Worm (Caenorhabditis elegans) whole organism, L4 larva: ENCODE measurements around the gene nlp-51.

Experiments
- T20F7.1 ChIP-seq: fragments of 200-800 bp; sonication (Bioruptor generic); optimal IDR thresholded peaks from 2 replicates; lab custom pipeline; 2018; ENCODE audit warnings: mild to moderate bottlenecking, missing genetic modification characterization, missing compliant biosample characterization
- ZK337.2 ChIP-seq: fragments of 200-800 bp; sonication (Bioruptor generic); IDR thresholded peaks from 2 replicates; pipeline ENCODE4 v1.3.6; 2022; ENCODE audit warnings: missing genetic modification reagents, missing genetic modification characterization, missing compliant biosample characterization
- aha-1 ChIP-seq: fragments of 150-350 bp; peaks from one replicate; lab custom pipeline; 2014; ENCODE audit warnings: missing biosample characterization, missing genetic modification characterization
- ama-1 ChIP-seq: fragments of 150-350 bp; optimal IDR thresholded peaks from 2 replicates; lab custom pipeline; 2014; ENCODE audit warnings: inconsistent platforms, mixed read lengths
- arid-1 ChIP-seq: fragments of 200-800 bp; sonication (Bioruptor generic); conservative IDR thresholded peaks from 2 replicates; pipeline ENCODE4 v1.3.6; 2022; ENCODE audit warnings: missing genetic modification reagents, missing genetic modification characterization, missing compliant biosample characterization
- daf-16 ChIP-seq, 3 experiments: sonication (generic microtip); optimal IDR thresholded peaks; 2 replicates each; lab custom pipeline; 2016 to 2017; ENCODE audit warnings: missing genetic modification characterization in 3 of 3, missing genetic modification reagents in 3 of 3, mild to moderate bottlenecking in 2 of 3, missing compliant biosample characterization in 2 of 3, missing biosample characterization in 1 of 3, moderate library complexity in 1 of 3
- dmd-8 ChIP-seq: fragments of 200-800 bp; sonication (Bioruptor generic); IDR thresholded peaks from 2 replicates; pipeline ENCODE4 v1.3.6; 2022; ENCODE audit warnings: missing genetic modification characterization, missing compliant biosample characterization
- dpl-1 ChIP-seq: fragments of 150-350 bp; optimal IDR thresholded peaks from 2 replicates; lab custom pipeline; 2014; ENCODE audit warnings: missing biosample characterization, missing genetic modification reagents, missing genetic modification characterization
- hlh-11 ChIP-seq: fragments of 200-800 bp; sonication (Bioruptor generic); optimal IDR thresholded peaks from 2 replicates; lab custom pipeline; 2018; ENCODE audit warnings: mild to moderate bottlenecking, missing genetic modification characterization, missing compliant biosample characterization
- hlh-30 ChIP-seq: sonication (generic microtip); optimal IDR thresholded peaks from 2 replicates; lab custom pipeline; 2017; ENCODE audit warnings: antibody characterized with exemption, mild to moderate bottlenecking, missing genetic modification characterization, missing compliant biosample characterization; ENCODE audit not compliant: insufficient read depth
- hmg-1.1 ChIP-seq: fragments of 200-800 bp; sonication (Bioruptor generic); IDR thresholded peaks from 2 replicates; pipeline ENCODE4 v1.3.6; 2022; ENCODE audit warnings: missing genetic modification reagents, missing genetic modification characterization, missing compliant biosample characterization
- jun-1 ChIP-seq: fragments of 150-350 bp; optimal IDR thresholded peaks from 2 replicates; lab custom pipeline; 2014; ENCODE audit warnings: missing biosample characterization, missing genetic modification reagents, missing genetic modification characterization
- lin-1 ChIP-seq: fragments of 200-800 bp; sonication (Bioruptor generic); IDR thresholded peaks from 2 replicates; pipeline ENCODE4 v1.3.6; 2022; ENCODE audit warnings: missing genetic modification reagents, missing genetic modification characterization, missing compliant biosample characterization
- lin-15B ChIP-seq: fragments of 150-350 bp; sonication (generic microtip); optimal IDR thresholded peaks from 3 replicates; lab custom pipeline; 2014; ENCODE audit warnings: missing biosample characterization, missing genetic modification characterization
- lin-38 ChIP-seq: fragments of 200-800 bp; sonication (Bioruptor generic); IDR thresholded peaks from 2 replicates; pipeline ENCODE4 v1.3.6; 2022; ENCODE audit warnings: missing genetic modification reagents, missing genetic modification characterization, missing compliant biosample characterization
- lsy-2 ChIP-seq, 2 experiments: fragments of 150-350 bp in 1 of 2; sonication (generic microtip) in 1 of 2; optimal IDR thresholded peaks; 2 replicates each; lab custom pipeline; 2014 to 2017; ENCODE audit warnings: missing biosample characterization in 2 of 2, missing genetic modification characterization in 2 of 2
- madf-9 ChIP-seq: fragments of 200-800 bp; sonication (Bioruptor generic); conservative IDR thresholded peaks from 2 replicates; pipeline ENCODE4 v1.3.6; 2022; ENCODE audit warnings: missing genetic modification reagents, missing genetic modification characterization, missing compliant biosample characterization
- mdt-29 ChIP-seq: fragments of 200-800 bp; sonication (Bioruptor generic); IDR thresholded peaks from 2 replicates; pipeline ENCODE4 v1.3.6; 2022; ENCODE audit warnings: missing genetic modification reagents, missing genetic modification characterization, missing compliant biosample characterization
- mep-1 ChIP-seq: fragments of 150-350 bp; sonication (generic microtip); optimal IDR thresholded peaks from 3 replicates; lab custom pipeline; 2014; ENCODE audit warnings: missing biosample characterization, missing genetic modification characterization
- mes-2 ChIP-seq: sonication (generic microtip); optimal IDR thresholded peaks from 2 replicates; lab custom pipeline; 2016; ENCODE audit warnings: missing genotype, mild to moderate bottlenecking, missing genetic modification characterization, missing compliant biosample characterization; ENCODE audit not compliant: poor library complexity, severe bottlenecking
- mxl-3 ChIP-seq: fragments of 200-800 bp; sonication (Bioruptor generic); optimal IDR thresholded peaks from 2 replicates; lab custom pipeline; 2018; ENCODE audit warnings: mild to moderate bottlenecking, missing genetic modification characterization, missing compliant biosample characterization
- nhr-10 ChIP-seq: fragments of 150-350 bp; optimal IDR thresholded peaks from 2 replicates; lab custom pipeline; 2014; ENCODE audit warnings: missing biosample characterization, missing genetic modification characterization
- nhr-28 ChIP-seq: fragments of 150-350 bp; optimal IDR thresholded peaks from 2 replicates; lab custom pipeline; 2014; ENCODE audit warnings: missing biosample characterization, missing genetic modification characterization
- nhr-42 ChIP-seq: fragments of 200-800 bp; sonication (Bioruptor generic); IDR thresholded peaks from 2 replicates; pipeline ENCODE4 v1.3.6; 2022; ENCODE audit warnings: missing genetic modification characterization, missing compliant biosample characterization
- nhr-6 ChIP-seq: fragments of 150-350 bp; optimal IDR thresholded peaks from 2 replicates; lab custom pipeline; 2014; ENCODE audit warnings: missing biosample characterization, missing genetic modification characterization
- pha-4 ChIP-seq, 2 experiments: fragments of 150-350 bp in 1 of 2; fragments of 200-800 bp in 1 of 2; sonication (Bioruptor generic) in 1 of 2; IDR thresholded peaks in 1 of 2; optimal IDR thresholded peaks in 1 of 2; 2 replicates each; pipeline versions ENCODE4 v1.3.6 to Lab custom; 2014 to 2022; ENCODE audit warnings: missing genetic modification characterization in 2 of 2, missing genetic modification reagents in 2 of 2, missing biosample characterization in 1 of 2, missing compliant biosample characterization in 1 of 2
- rbr-2 ChIP-seq: sonication (generic microtip); optimal IDR thresholded peaks from 2 replicates; lab custom pipeline; 2016; ENCODE audit warnings: missing genotype, missing genetic modification characterization, missing compliant biosample characterization
- sdz-12 ChIP-seq: fragments of 200-800 bp; sonication (Bioruptor generic); optimal IDR thresholded peaks from 2 replicates; lab custom pipeline; 2018; ENCODE audit warnings: mild to moderate bottlenecking, missing genetic modification characterization, missing compliant biosample characterization
- set-16 ChIP-seq: fragments of 200-800 bp; sonication (Bioruptor generic); IDR thresholded peaks from 2 replicates; pipeline ENCODE4 v1.3.6; 2022; ENCODE audit warnings: missing genetic modification reagents, missing genetic modification characterization, missing compliant biosample characterization
- snpc-1.2 ChIP-seq: fragments of 200-800 bp; sonication (Bioruptor generic); IDR thresholded peaks from 2 replicates; pipeline ENCODE4 v1.3.6; 2022; ENCODE audit warnings: missing genetic modification reagents, missing genetic modification characterization, missing compliant biosample characterization
- spr-1 ChIP-seq: sonication (generic microtip); optimal IDR thresholded peaks from 2 replicates; lab custom pipeline; 2016; ENCODE audit warnings: mild to moderate bottlenecking, missing genetic modification characterization, missing compliant biosample characterization
- unc-130 ChIP-seq: sonication (generic microtip); optimal IDR thresholded peaks from 2 replicates; lab custom pipeline; 2016; ENCODE audit warnings: missing genetic modification reagents, missing genetic modification characterization, missing compliant biosample characterization
- unc-39 ChIP-seq: sonication (generic microtip); optimal IDR thresholded peaks from 2 replicates; lab custom pipeline; 2017; ENCODE audit warnings: missing biosample characterization, missing genetic modification characterization
- unc-62 ChIP-seq, 3 experiments: fragments of 150-350 bp in 1 of 3; sonication (generic microtip); optimal IDR thresholded peaks in 2 of 3; peaks in 1 of 3; 1 replicate in 1 of 3; 2 replicates in 2 of 3; lab custom pipeline; 2014 to 2017; ENCODE audit warnings: missing biosample characterization in 3 of 3, missing genetic modification characterization in 3 of 3, missing genetic modification reagents in 3 of 3, missing genotype in 1 of 3
- zag-1 ChIP-seq: fragments of 150-350 bp; optimal IDR thresholded peaks from 2 replicates; lab custom pipeline; 2014; ENCODE audit warnings: missing biosample characterization, missing genetic modification characterization
- zfp-2 ChIP-seq: sonication (generic microtip); optimal IDR thresholded peaks from 2 replicates; lab custom pipeline; 2016; ENCODE audit warnings: mild to moderate bottlenecking, missing genetic modification characterization, missing compliant biosample characterization
- zip-11 ChIP-seq: fragments of 200-800 bp; sonication (Bioruptor generic); IDR thresholded peaks from 2 replicates; pipeline ENCODE4 v1.3.6; 2022; ENCODE audit warnings: missing genetic modification characterization, missing compliant biosample characterization
- zip-2 ChIP-seq: fragments of 150-350 bp; optimal IDR thresholded peaks from 2 replicates; lab custom pipeline; 2014; ENCODE audit warnings: missing biosample characterization, missing genetic modification characterization
- ztf-11 ChIP-seq: fragments of 150-350 bp; optimal IDR thresholded peaks from 2 replicates; lab custom pipeline; 2014; ENCODE audit warnings: missing biosample characterization, missing genetic modification characterization

The nlp-51 gene

ce11 chrII:11305627-11306449 is 13.7 kb downstream of the nlp-51 start, which contains the start of gene rsf-1 (continued):
- TF ChIP-seq mxl-3 (GFP tag; lab: Kevin White, UChicago): no peak
- TF ChIP-seq T20F7.1 (GFP tag; lab: Kevin White, UChicago): no peak
- TF ChIP-seq sdz-12 (GFP tag; lab: Kevin White, UChicago): no peak
- no peak for TF ChIP-seq hlh-11
- no peak for TF ChIP-seq dmd-8
- TF ChIP-seq nhr-6 (tag; lab: Kevin White, UChicago): no peak
- TF ChIP-seq madf-9 (GFP tag; lab: Robert Waterston, UW): no peak
- TF ChIP-seq zfp-2 (tag; lab: Kevin White, UChicago): no peak
- no peak for TF ChIP-seq nhr-42 (GFP tag; lab: Robert Waterston, UW)
- no peak for TF ChIP-seq nhr-10 (tag; lab: Kevin White, UChicago)
- no peak for TF ChIP-seq zag-1
- TF ChIP-seq unc-39 (tag; lab: Kevin White, UChicago): no peak
- peak in 1 of 2 experiments; percentile 60 for TF ChIP-seq unc-62 (GFP tag; optimal IDR thresholded peaks at IDR 0.05 in 1 of 2; lab: Kevin White, UChicago)
- no peak for TF ChIP-seq unc-62 (tag; optimal IDR thresholded peaks at IDR 0.05; lab: Kevin White, UChicago)
- peak; percentile 59 for TF ChIP-seq hmg-1.1 (GFP tag; lab: Robert Waterston, UW)
- peak; percentile 68 for TF ChIP-seq aha-1 (tag; lab: Kevin White, UChicago)
- TF ChIP-seq lin-38 (GFP tag; lab: Robert Waterston, UW): peak; percentile 40; the same call in 1 of the 2 replicates
- TF ChIP-seq rbr-2 (tag; lab: Kevin White, UChicago): peak; percentile 44
- TF ChIP-seq jun-1 (tag; lab: Kevin White, UChicago): no peak
- TF ChIP-seq mdt-29 (GFP tag; lab: Robert Waterston, UW): no peak
- no peak for TF ChIP-seq lin-1 (GFP tag; lab: Robert Waterston, UW)
- TF ChIP-seq zip-11 (GFP tag; lab: Robert Waterston, UW): no peak
- no peak for TF ChIP-seq lin-15B (tag; lab: Kevin White, UChicago)

- TF ChIP-seq pha-4 (GFP tag; IDR thresholded peaks at IDR 0.05; lab: Robert Waterston, UW): peak; percentile 21; the same call in 1 of the 2 replicates
- no peak for TF ChIP-seq pha-4 (tag; optimal IDR thresholded peaks at IDR 0.05; lab: Kevin White, UChicago)
- peak in 1 of 2 experiments; percentile 78 for TF ChIP-seq unc-62 (GFP tag; optimal IDR thresholded peaks at IDR 0.05 in 1 of 2; lab: Kevin White, UChicago)
- TF ChIP-seq unc-62 (tag; optimal IDR thresholded peaks at IDR 0.05; lab: Kevin White, UChicago): no peak
- peak; percentile 37; the same call in 1 of the 2 replicates for TF ChIP-seq lin-38 (GFP tag; lab: Robert Waterston, UW)
- no peak for TF ChIP-seq spr-1 (tag; lab: Kevin White, UChicago)
Observed at ce11 chrII:11302591-11302990, 16.9 kb downstream of the nlp-51 start, which contains the start of gene samp-1. Gene samp-1, plus strand, starts transcription at chrII:11302891.

ce11 chrII:11301059-11301458 is 18.4 kb downstream of the nlp-51 start, which contains the start of gene raga-1:
Gene raga-1, plus strand, starts transcription at chrII:11301359.
- no peak for TF ChIP-seq madf-9 (GFP tag; lab: Robert Waterston, UW)
- TF ChIP-seq pha-4 (GFP tag; IDR thresholded peaks at IDR 0.05; lab: Robert Waterston, UW): no peak
- no peak for TF ChIP-seq pha-4 (tag; optimal IDR thresholded peaks at IDR 0.05; lab: Kevin White, UChicago)
- TF ChIP-seq set-16 (GFP tag; lab: Robert Waterston, UW): no peak
- no peak for TF ChIP-seq unc-130 (GFP tag; lab: Kevin White, UChicago)
- TF ChIP-seq ama-1: no peak
- no peak for TF ChIP-seq ZK337.2 (GFP tag; lab: Robert Waterston, UW)
- no peak for TF ChIP-seq jun-1 (tag; lab: Kevin White, UChicago)
- no peak for TF ChIP-seq dpl-1 (GFP tag; lab: Kevin White, UChicago)
- TF ChIP-seq, all 104 proteins: peak for 0

ce11 chrII:11297217-11297738 is 22.2 kb downstream of the nlp-51 start, which contains the start of gene saps-1:
Gene saps-1, plus strand, starts transcription at chrII:11297688.
- TF ChIP-seq unc-130 (GFP tag; lab: Kevin White, UChicago) (peak; percentile 59), mep-1 (tag; lab: Kevin White, UChicago) (peak; percentile 0), nhr-28 (tag; lab: Kevin White, UChicago) (peak; percentile 14), lsy-2 (tag; optimal IDR thresholded peaks at IDR 0.05; lab: Kevin White, UChicago) (peak in 1 of 2 experiments; percentile 43), lin-38 (GFP tag; lab: Robert Waterston, UW) (peak; percentile 76), zip-2 (tag; lab: Kevin White, UChicago) (no peak), mxl-3 (GFP tag; lab: Kevin White, UChicago) (no peak), snpc-1.2 (GFP tag; lab: Robert Waterston, UW) (no peak), ztf-11 (no peak), mes-2 (peak; percentile 65), lin-15B (tag; lab: Kevin White, UChicago) (no peak), hlh-11 (peak; percentile 13), arid-1 (0 out of 2 replicates have a peak, but pooled peaks have one; percentile 38), daf-16 (GFP tag; optimal IDR thresholded peaks at IDR 0.05; lab: Kevin White, UChicago) (no peak), daf-16 (tag; optimal IDR thresholded peaks at IDR 0.05; lab: Kevin White, UChicago) (peak; percentile 15), dpl-1 (GFP tag; lab: Kevin White, UChicago) (peak; percentile 41), hlh-30 (tag; lab: Kevin White, UChicago) (peak; percentile 44), hmg-1.1 (GFP tag; lab: Robert Waterston, UW) (0 out of 2 replicates have a peak, but pooled peaks have one; percentile 46)
